Worm (Caenorhabditis elegans) whole organism, late embryonic: ENCODE data around the gene mrpl-37.

Experiments used
- T23F11.4 ChIP-seq: fragments of 200-800 bp; sonication (Bioruptor generic); optimal IDR thresholded peaks from 2 replicates; lab custom pipeline; 2018; ENCODE audit warnings: mild to moderate bottlenecking, missing genetic modification characterization, missing compliant biosample characterization
- ceh-14 ChIP-seq: sonication (generic microtip); optimal IDR thresholded peaks from 2 replicates; lab custom pipeline; 2016; ENCODE audit warnings: missing genotype, missing genetic modification characterization, missing compliant biosample characterization
- ceh-18 ChIP-seq: sonication (generic microtip); optimal IDR thresholded peaks from 2 replicates; lab custom pipeline; 2016; ENCODE audit warnings: missing genetic modification characterization, missing compliant biosample characterization
- ceh-31 ChIP-seq: sonication (generic microtip); optimal IDR thresholded peaks from 2 replicates; lab custom pipeline; 2016; ENCODE audit warnings: missing genetic modification characterization, missing compliant biosample characterization
- ceh-34 ChIP-seq: sonication (generic microtip); optimal IDR thresholded peaks from 2 replicates; lab custom pipeline; 2016; ENCODE audit warnings: mild to moderate bottlenecking, missing genetic modification characterization, missing compliant biosample characterization
- ceh-48 ChIP-seq: sonication (generic microtip); optimal IDR thresholded peaks from 2 replicates; lab custom pipeline; 2016; ENCODE audit warnings: missing genetic modification characterization, inconsistent platforms, missing compliant biosample characterization
- ceh-6 ChIP-seq: fragments of 200-800 bp; sonication (Bioruptor generic); optimal IDR thresholded peaks from 2 replicates; lab custom pipeline; 2018; ENCODE audit warnings: mild to moderate bottlenecking, missing genetic modification characterization, missing compliant biosample characterization
- ceh-9 ChIP-seq: sonication (generic microtip); optimal IDR thresholded peaks from 2 replicates; lab custom pipeline; 2016; ENCODE audit warnings: mild to moderate bottlenecking, missing genetic modification characterization, inconsistent platforms, missing compliant biosample characterization
- che-1 ChIP-seq: sonication (generic microtip); optimal IDR thresholded peaks from 2 replicates; lab custom pipeline; 2016; ENCODE audit warnings: mild to moderate bottlenecking, missing genetic modification characterization, missing compliant biosample characterization
- dve-1 ChIP-seq: sonication (generic microtip); optimal IDR thresholded peaks from 2 replicates; lab custom pipeline; 2017; ENCODE audit warnings: antibody characterized with exemption, mild to moderate bottlenecking, missing genetic modification characterization, missing compliant biosample characterization
- elt-2 ChIP-seq: sonication (generic microtip); optimal IDR thresholded peaks from 2 replicates; lab custom pipeline; 2016; ENCODE audit warnings: missing genetic modification reagents, missing genetic modification characterization, missing compliant biosample characterization
- elt-4 ChIP-seq: sonication (generic microtip); optimal IDR thresholded peaks from 2 replicates; lab custom pipeline; 2016; ENCODE audit warnings: missing genetic modification characterization, missing compliant biosample characterization
- ets-4 ChIP-seq: sonication (generic microtip); optimal IDR thresholded peaks from 2 replicates; lab custom pipeline; 2016; ENCODE audit warnings: missing genetic modification characterization, missing compliant biosample characterization
- eyg-1 ChIP-seq: sonication (generic microtip); optimal IDR thresholded peaks from 2 replicates; lab custom pipeline; 2016; ENCODE audit warnings: missing genotype, missing genetic modification characterization, missing compliant biosample characterization
- fkh-6 ChIP-seq: sonication (generic microtip); optimal IDR thresholded peaks from 2 replicates; lab custom pipeline; 2016; ENCODE audit warnings: missing genetic modification characterization, missing compliant biosample characterization
- hlh-15 ChIP-seq: sonication (generic microtip); optimal IDR thresholded peaks from 2 replicates; lab custom pipeline; 2016; ENCODE audit warnings: missing genetic modification characterization, missing compliant biosample characterization
- hlh-30 ChIP-seq: sonication (generic microtip); optimal IDR thresholded peaks from 2 replicates; lab custom pipeline; 2017; ENCODE audit warnings: antibody characterized with exemption, missing genetic modification characterization, missing compliant biosample characterization; ENCODE audit not compliant: insufficient read depth
- nfya-1 ChIP-seq: sonication (generic microtip); optimal IDR thresholded peaks from 2 replicates; lab custom pipeline; 2017; ENCODE audit warnings: missing genetic modification characterization, mild to moderate bottlenecking, missing compliant biosample characterization, antibody characterized with exemption, moderate library complexity
- nhr-11 ChIP-seq: fragments of 150-350 bp; optimal IDR thresholded peaks from 2 replicates; lab custom pipeline; 2014; ENCODE audit warnings: missing biosample characterization, missing genetic modification characterization
- npax-4 ChIP-seq: sonication (generic microtip); optimal IDR thresholded peaks from 2 replicates; lab custom pipeline; 2016; ENCODE audit warnings: missing genetic modification characterization, missing compliant biosample characterization
- odd-2 ChIP-seq: sonication (generic microtip); optimal IDR thresholded peaks from 2 replicates; lab custom pipeline; 2017; ENCODE audit warnings: antibody characterized with exemption, mild to moderate bottlenecking, missing genetic modification characterization, missing compliant biosample characterization
- pax-1 ChIP-seq: fragments of 150-350 bp; optimal IDR thresholded peaks from 2 replicates; lab custom pipeline; 2014; ENCODE audit warnings: missing biosample characterization, missing genetic modification characterization
- pha-4 ChIP-seq: fragments of 150-350 bp; optimal IDR thresholded peaks from 2 replicates; lab custom pipeline; 2018; ENCODE audit warnings: missing biosample characterization, missing genetic modification reagents, missing genetic modification characterization
- pqm-1 ChIP-seq: sonication (generic microtip); optimal IDR thresholded peaks from 2 replicates; lab custom pipeline; 2016; ENCODE audit warnings: missing genetic modification characterization, missing compliant biosample characterization
- pros-1 ChIP-seq: fragments of 150-350 bp; optimal IDR thresholded peaks from 2 replicates; lab custom pipeline; 2014; ENCODE audit warnings: missing biosample characterization, missing genetic modification reagents, missing genetic modification characterization
- sox-2 ChIP-seq: fragments of 200-800 bp; sonication (Bioruptor generic); IDR thresholded peaks from 2 replicates; pipeline ENCODE4 v1.3.6; 2022; ENCODE audit warnings: missing genetic modification reagents, missing genetic modification characterization, missing compliant biosample characterization
- syd-9 ChIP-seq: sonication (generic microtip); optimal IDR thresholded peaks from 2 replicates; lab custom pipeline; 2016; ENCODE audit warnings: mild to moderate bottlenecking, missing genetic modification characterization, moderate library complexity, missing compliant biosample characterization
- tbx-2 ChIP-seq: sonication (generic microtip); optimal IDR thresholded peaks from 2 replicates; lab custom pipeline; 2016; ENCODE audit warnings: missing genetic modification characterization, missing compliant biosample characterization
- unc-3 ChIP-seq, 2 experiments: fragments of 200-800 bp in 1 of 2; sonication (Bioruptor generic) in 1 of 2; sonication (generic microtip) in 1 of 2; conservative IDR thresholded peaks in 1 of 2; optimal IDR thresholded peaks in 1 of 2; 2 replicates each; pipeline versions ENCODE4 v1.3.6 to Lab custom; 2016 to 2022; ENCODE audit warnings: missing compliant biosample characterization in 2 of 2, missing genetic modification characterization in 2 of 2, missing genetic modification reagents in 1 of 2
- unc-42 ChIP-seq: sonication (generic microtip); optimal IDR thresholded peaks from 2 replicates; lab custom pipeline; 2016; ENCODE audit warnings: missing genotype, missing genetic modification characterization, missing compliant biosample characterization
- unc-55 ChIP-seq: sonication (generic microtip); optimal IDR thresholded peaks from 2 replicates; lab custom pipeline; 2017; ENCODE audit warnings: missing biosample characterization, missing genetic modification reagents, missing genetic modification characterization
- ztf-16 ChIP-seq: sonication (generic microtip); optimal IDR thresholded peaks from 2 replicates; lab custom pipeline; 2017; ENCODE audit warnings: missing genetic modification characterization, missing compliant biosample characterization

Gene mrpl-37

DNA sequence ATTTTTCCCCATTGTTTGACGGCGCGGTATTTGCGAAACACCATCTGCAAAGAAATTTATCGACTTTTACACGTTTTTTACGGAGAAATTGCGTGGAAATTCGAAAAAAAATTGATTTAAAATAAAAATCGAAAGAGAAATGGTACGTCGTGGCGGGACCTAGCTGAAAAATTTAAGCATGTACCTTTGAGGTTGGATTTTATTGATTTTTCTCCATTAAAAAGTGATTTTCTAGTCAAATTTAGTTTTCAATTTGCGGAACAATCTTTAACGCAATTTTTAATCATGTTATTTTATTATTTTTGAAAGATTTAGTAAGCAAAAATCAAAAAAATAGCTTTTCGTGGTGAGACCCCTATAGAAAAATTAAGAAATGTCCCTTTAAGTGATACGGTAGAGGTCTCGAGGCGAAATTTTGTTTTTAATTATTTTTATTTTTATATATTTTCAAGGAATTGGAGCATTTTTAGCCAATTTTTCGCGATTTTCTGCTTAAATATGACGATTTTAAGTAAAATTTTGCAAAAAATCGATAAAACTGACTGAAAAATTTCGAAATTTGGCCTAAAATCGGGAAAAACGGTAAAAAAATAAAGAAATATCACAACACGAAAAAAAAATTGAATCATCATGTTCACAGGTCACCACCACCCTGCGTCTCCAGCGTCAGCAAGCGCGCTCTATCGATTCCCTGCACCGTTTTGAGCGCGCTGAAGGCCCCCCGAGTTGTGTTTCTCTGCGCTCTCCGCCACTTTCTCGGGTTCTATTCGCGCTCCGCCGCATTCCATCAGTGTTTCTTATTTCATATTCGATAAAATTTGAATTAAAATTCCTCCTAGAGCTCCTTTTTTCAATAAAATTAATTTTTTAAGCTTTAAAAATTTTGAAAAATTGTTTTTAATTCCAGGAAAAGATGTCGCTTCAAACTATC is at the start of gene mrpl-37, which contains the start of gene lin-38:
TSS of gene mrpl-37 (minus strand) at position 51 of the 931 bp plus-strand sequence.
TSS of gene lin-38 (plus strand) at position 908 of the 931 bp plus-strand sequence.
- no peak for TF ChIP-seq ceh-14
- TF ChIP-seq elt-4 (tag; lab: Kevin White, UChicago), result no peak
- TF ChIP-seq pros-1 (tag; lab: Kevin White, UChicago), result peak; percentile 16
- TF ChIP-seq unc-42 (tag; lab: Kevin White, UChicago), result peak; percentile 75
- TF ChIP-seq ceh-34 (tag; lab: Kevin White, UChicago), result peak; percentile 52
- TF ChIP-seq unc-3 (GFP tag; conservative IDR thresholded peaks at IDR 0.05; lab: Robert Waterston, UW), result no peak
- peak; percentile 3 for TF ChIP-seq unc-3 (tag; optimal IDR thresholded peaks at IDR 0.05; lab: Kevin White, UChicago)
- peak; percentile 70 for TF ChIP-seq ceh-31 (tag; lab: Kevin White, UChicago)
- TF ChIP-seq che-1 (tag; lab: Kevin White, UChicago), result no peak
- peak; percentile 69 for TF ChIP-seq ceh-48 (tag; lab: Kevin White, UChicago)
- TF ChIP-seq tbx-2, result peak; percentile 50
- TF ChIP-seq nfya-1 (tag; lab: Kevin White, UChicago), result peak; percentile 67
- peak; percentile 62 for TF ChIP-seq hlh-30 (tag; lab: Kevin White, UChicago)
- TF ChIP-seq ceh-18 (tag; lab: Kevin White, UChicago), result peak; percentile 33

DNA sequence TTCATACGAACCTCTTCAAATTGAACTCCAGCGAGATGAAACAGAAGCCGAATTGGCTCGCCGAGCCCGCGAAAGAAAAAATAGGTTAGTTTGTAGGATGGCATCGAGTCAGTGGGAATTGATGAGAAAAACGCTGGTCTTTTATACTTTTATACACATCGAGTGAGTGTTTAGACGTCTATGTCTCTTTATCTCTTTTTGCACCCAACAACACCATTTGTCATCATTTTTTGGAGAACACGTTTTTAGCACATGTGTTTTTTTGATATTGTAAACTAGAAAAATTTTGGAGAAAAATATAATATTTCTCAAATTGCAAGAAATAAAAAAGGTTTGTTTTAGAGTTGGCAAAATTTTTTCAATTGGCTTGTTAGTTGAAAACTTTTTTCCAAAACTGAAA is 49.5 kb upstream of the mrpl-37 start, which contains the start of gene gst-16:
TSS of gene gst-16 (minus strand) at position 111 of the 400 bp plus-strand sequence.
- no peak for TF ChIP-seq elt-2 (tag; lab: Kevin White, UChicago)
- TF ChIP-seq eyg-1 (tag; lab: Kevin White, UChicago), result no peak
- TF ChIP-seq ceh-9, result no peak
- no peak for TF ChIP-seq ets-4 (tag; lab: Kevin White, UChicago)
- TF ChIP-seq npax-4 (tag; lab: Kevin White, UChicago), result no peak
- no peak for TF ChIP-seq ceh-6

DNA sequence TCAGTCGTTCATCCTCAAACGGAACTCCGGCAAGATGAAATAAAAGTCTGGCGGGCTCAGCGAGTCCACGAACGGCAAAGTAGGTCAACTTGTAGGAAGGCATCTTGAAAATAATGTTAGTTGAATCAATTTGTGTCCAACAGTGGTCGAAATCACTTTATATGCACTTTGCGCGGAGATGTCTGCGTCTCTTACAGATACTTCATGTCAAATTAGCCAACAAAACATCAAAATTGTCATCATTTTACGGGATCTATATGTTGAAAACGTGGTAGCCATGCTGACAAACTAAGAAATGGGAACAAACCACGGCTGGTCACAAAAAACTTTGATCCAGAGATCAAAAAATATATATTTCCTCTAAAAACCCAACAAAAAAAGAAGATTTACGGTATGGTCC is 42.9 kb upstream of the mrpl-37 start, which contains the start of gene gst-12:
TSS of gene gst-12 (minus strand) at position 254 of the 400 bp plus-strand sequence.
- TF ChIP-seq unc-55, result no peak
- TF ChIP-seq elt-2 (tag; lab: Kevin White, UChicago), result no peak
- TF ChIP-seq pqm-1 (tag; lab: Kevin White, UChicago), result no peak
- no peak for TF ChIP-seq fkh-6 (tag; lab: Kevin White, UChicago)
- no peak for TF ChIP-seq ceh-14
- TF ChIP-seq hlh-30 (tag; lab: Kevin White, UChicago), result no peak
- no peak for TF ChIP-seq sox-2 (GFP tag; lab: Robert Waterston, UW)
- TF ChIP-seq nhr-11 (tag; lab: Kevin White, UChicago), result no peak
- no peak for TF ChIP-seq ztf-16
- no peak for TF ChIP-seq T23F11.4 (GFP tag; lab: Kevin White, UChicago)

DNA sequence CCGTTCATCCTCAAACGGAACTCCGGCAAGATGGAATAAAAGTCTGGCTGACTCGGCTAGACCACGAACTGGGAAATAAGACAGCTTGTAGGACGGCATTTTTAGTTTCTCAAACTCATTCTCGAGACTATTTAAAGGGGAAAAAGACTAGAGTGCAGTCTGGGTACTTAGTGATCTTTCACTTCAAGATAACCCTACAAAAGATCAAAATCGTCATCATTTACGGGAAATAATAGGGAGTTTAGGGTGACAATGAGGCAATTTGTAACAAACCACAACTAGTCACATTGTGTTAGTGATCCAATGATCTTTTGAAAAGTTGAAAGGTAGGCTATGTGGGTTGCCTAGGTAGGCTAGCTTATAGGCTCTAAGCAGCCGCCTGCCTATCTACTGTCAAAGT is 41.1 kb upstream of the mrpl-37 start, which contains the start of gene gst-14:
TSS of gene gst-14 (minus strand) at position 101 of the 400 bp plus-strand sequence.
- TF ChIP-seq pha-4 (tag; lab: Kevin White, UChicago) (no peak), dve-1 (tag; lab: Kevin White, UChicago) (no peak), odd-2 (tag; lab: Kevin White, UChicago) (no peak), syd-9 (tag; lab: Kevin White, UChicago) (no peak), pax-1 (no peak), ceh-9 (no peak), hlh-15 (tag; lab: Kevin White, UChicago) (no peak)
